Worm (Caenorhabditis elegans): ENCODE measurements around the gene ant-1.3.

DNA sequence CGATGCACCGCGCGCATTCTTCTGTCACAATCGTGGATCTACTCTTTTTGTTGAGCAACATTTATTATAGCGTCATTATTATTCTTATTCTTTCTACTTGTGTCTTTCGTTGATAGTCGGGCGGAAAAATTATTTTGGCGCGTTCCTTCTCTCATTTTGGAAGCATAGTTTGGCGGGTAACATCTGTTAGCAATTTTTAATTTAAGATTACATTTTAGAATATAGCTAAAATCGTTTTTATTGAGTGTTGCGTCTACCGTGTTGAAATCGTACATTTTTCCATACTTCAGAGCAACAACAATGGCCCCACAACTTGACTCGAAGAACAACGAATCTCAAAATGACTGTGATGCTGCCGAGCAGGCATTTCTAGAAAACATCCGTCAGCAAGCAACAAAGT is 18.5 kb downstream of the ant-1.3 start, which contains the start of gene sdz-36:
- no peak for TF ChIP-seq ets-4 (tag; optimal IDR thresholded peaks at IDR 0.05)
- no peak for TF ChIP-seq pha-4 (tag; optimal IDR thresholded peaks at IDR 0.05)
- no peak for TF ChIP-seq sox-4 (tag; optimal IDR thresholded peaks at IDR 0.05)
- TF ChIP-seq pqm-1 (tag; optimal IDR thresholded peaks at IDR 0.05) = no peak
- TF ChIP-seq ama-1 (optimal IDR thresholded peaks at IDR 0.05) = no peak
- no peak for TF ChIP-seq ceh-22 (tag; optimal IDR thresholded peaks at IDR 0.05)
- TF ChIP-seq unc-55 (GFP tag; optimal IDR thresholded peaks at IDR 0.05) = no peak
- no peak for TF ChIP-seq dmd-4 (tag; optimal IDR thresholded peaks at IDR 0.05; ENCODE audit: borderline replicate concordance)
- TF ChIP-seq ztf-16 (tag; optimal IDR thresholded peaks at IDR 0.05) = no peak

Data from whole organism, late embryonic.